Worm (Caenorhabditis elegans): ENCODE measurements around the gene Y57G11A.5.

- TF ChIP-seq nhr-12 (tag; optimal IDR thresholded peaks at IDR 0.05) = no peak
- TF ChIP-seq nhr-237 (tag; optimal IDR thresholded peaks at IDR 0.05) = no peak
- no peak for TF ChIP-seq unc-62 (GFP tag; optimal IDR thresholded peaks at IDR 0.05)
- TF ChIP-seq nhr-28 (tag; optimal IDR thresholded peaks at IDR 0.05) = no peak
- no peak for TF ChIP-seq elt-3 (tag; optimal IDR thresholded peaks at IDR 0.05)
- TF ChIP-seq pha-4 (tag; optimal IDR thresholded peaks at IDR 0.05) = no peak
- no peak for TF ChIP-seq unc-39 (tag; optimal IDR thresholded peaks at IDR 0.05)
- no peak for TF ChIP-seq lin-13 (tag; optimal IDR thresholded peaks at IDR 0.05)
- no peak for TF ChIP-seq ceh-43 (GFP tag; optimal IDR thresholded peaks at IDR 0.05)
- no peak for TF ChIP-seq snpc-4 (tag; optimal IDR thresholded peaks at IDR 0.05)
- TF ChIP-seq mep-1 (tag; optimal IDR thresholded peaks at IDR 0.05) = no peak
Measured at ce11 chrIV:14469013-14469412, 43.3 kb downstream of the Y57G11A.5 start.
